Worm (Caenorhabditis elegans) whole organism, midembryonic: Measurements from ENCODE around the gene sru-31.

Experiments
- T22C8.4 ChIP-seq: fragments of 200-800 bp; sonication (Bioruptor generic); IDR thresholded peaks from 2 replicates; pipeline ENCODE4 v1.3.6; 2022; ENCODE audit warnings: missing genetic modification characterization, missing compliant biosample characterization
- cog-1 ChIP-seq: sonication (generic microtip); optimal IDR thresholded peaks from 2 replicates; lab custom pipeline; 2016; ENCODE audit warnings: missing genetic modification characterization, missing compliant biosample characterization
- flt-1 ChIP-seq: fragments of 200-800 bp; sonication (Bioruptor generic); IDR thresholded peaks from 2 replicates; pipeline ENCODE4 v1.3.6; 2022; ENCODE audit warnings: missing genetic modification characterization, missing compliant biosample characterization
- klf-2 ChIP-seq: fragments of 200-800 bp; sonication (Bioruptor generic); conservative IDR thresholded peaks from 2 replicates; pipeline ENCODE4 v1.3.6; 2022; ENCODE audit warnings: missing genetic modification reagents, missing genetic modification characterization, missing compliant biosample characterization
- med-1 ChIP-seq: sonication (generic microtip); optimal IDR thresholded peaks from 2 replicates; lab custom pipeline; 2017; ENCODE audit warnings: missing genetic modification characterization, mild to moderate bottlenecking, missing compliant biosample characterization, antibody characterized with exemption, missing genetic modification reagents; ENCODE audit not compliant: insufficient read depth
- ref-1 ChIP-seq: fragments of 200-800 bp; sonication (Bioruptor generic); conservative IDR thresholded peaks from 2 replicates; pipeline ENCODE4 v1.3.6; 2022; ENCODE audit warnings: missing genetic modification reagents, missing genetic modification characterization, missing compliant biosample characterization
- tab-1 ChIP-seq: fragments of 200-800 bp; sonication (Bioruptor generic); IDR thresholded peaks from 2 replicates; pipeline ENCODE4 v1.3.6; 2022; ENCODE audit warnings: missing genetic modification characterization, missing compliant biosample characterization
- ztf-23 ChIP-seq: fragments of 200-800 bp; sonication (Bioruptor generic); IDR thresholded peaks from 2 replicates; pipeline ENCODE4 v1.3.6; 2022; ENCODE audit warnings: missing genetic modification reagents, missing genetic modification characterization, missing compliant biosample characterization
- ztf-29 ChIP-seq: fragments of 200-800 bp; sonication (Bioruptor generic); IDR thresholded peaks from 2 replicates; pipeline ENCODE4 v1.3.6; 2022; ENCODE audit warnings: missing genetic modification reagents, missing genetic modification characterization, missing compliant biosample characterization

The sru-31 gene

DNA sequence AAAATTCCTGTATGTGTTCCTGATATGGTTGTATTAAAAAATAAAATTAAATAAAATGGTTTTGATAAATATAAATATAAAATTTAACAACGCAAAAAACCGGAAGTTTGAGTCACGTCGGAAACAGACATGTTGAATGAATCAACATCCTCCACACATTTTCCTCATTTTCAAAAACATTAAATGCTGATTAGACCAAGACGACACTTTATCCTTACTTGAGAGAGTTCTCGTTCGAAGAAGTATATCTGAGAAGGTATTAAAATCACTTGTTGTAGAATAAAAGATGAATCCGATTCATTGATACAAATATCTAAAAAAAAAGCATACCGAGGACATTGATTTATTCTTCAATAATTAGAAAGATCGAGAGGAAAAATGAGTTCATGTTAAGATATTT, 18.3 kb upstream of the sru-31 start:
- TF ChIP-seq ref-1 (GFP tag; lab: Robert Waterston, UW) (no peak), cog-1 (tag; lab: Kevin White, UChicago) (no peak), klf-2 (no peak), med-1 (GFP tag; lab: Kevin White, UChicago) (no peak), flt-1 (GFP tag; lab: Robert Waterston, UW) (no peak), T22C8.4 (no peak), ztf-29 (GFP tag; lab: Robert Waterston, UW) (no peak), tab-1 (GFP tag; lab: Robert Waterston, UW) (no peak), ztf-23 (GFP tag; lab: Robert Waterston, UW) (no peak)

DNA sequence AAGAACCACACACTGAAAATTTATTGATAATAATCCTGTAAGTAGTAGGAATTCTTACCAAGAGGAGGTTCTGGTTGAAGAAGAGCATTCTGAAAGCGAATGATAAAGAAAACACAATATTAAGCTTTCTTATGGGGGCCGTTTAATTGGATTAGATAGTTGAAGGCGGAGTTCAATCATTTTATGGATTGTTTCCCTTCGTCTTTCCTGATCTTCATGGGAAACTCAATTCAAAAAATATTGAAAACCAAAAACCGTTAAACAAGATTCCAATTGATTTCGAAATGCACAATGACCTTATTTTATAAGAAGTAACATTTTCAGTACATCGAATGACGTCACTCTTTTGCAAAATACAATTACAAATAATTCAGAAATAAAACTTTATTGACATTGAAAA, 17.4 kb upstream of the sru-31 start, which contains the start of gene F46B6.13:
F46B6.13 (minus strand) TSS at position 101 of the 400 bp plus-strand sequence.
- TF ChIP-seq flt-1 (GFP tag; lab: Robert Waterston, UW) (no peak), ref-1 (GFP tag; lab: Robert Waterston, UW) (no peak), klf-2 (no peak), cog-1 (tag; lab: Kevin White, UChicago) (no peak), ztf-23 (GFP tag; lab: Robert Waterston, UW) (no peak), ztf-29 (GFP tag; lab: Robert Waterston, UW) (no peak), T22C8.4 (no peak), med-1 (GFP tag; lab: Kevin White, UChicago) (no peak), tab-1 (GFP tag; lab: Robert Waterston, UW) (no peak)

DNA sequence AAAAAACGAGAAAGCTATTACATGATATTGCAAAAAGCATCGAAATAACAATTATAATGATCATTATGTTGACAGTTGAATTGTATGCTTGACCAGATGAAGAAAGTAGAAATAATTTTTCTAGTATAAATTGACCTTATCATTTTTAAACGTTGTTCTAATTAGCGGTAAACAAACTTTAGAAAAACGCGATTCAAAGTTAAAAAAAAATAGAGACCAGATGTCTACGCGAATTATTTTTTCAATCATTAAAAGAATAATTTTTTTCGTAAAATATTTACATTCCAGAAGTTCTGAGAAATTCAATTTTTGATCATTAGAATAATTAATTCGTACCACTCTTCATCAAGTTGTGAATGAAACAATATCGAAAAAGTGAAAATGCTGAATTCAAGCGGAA, 14.5 kb upstream of the sru-31 start, which contains the start of gene F46B6.10:
F46B6.10 (minus strand) TSS at position 101 of the 400 bp plus-strand sequence.
- TF ChIP-seq flt-1 (GFP tag; lab: Robert Waterston, UW) (no peak), tab-1 (GFP tag; lab: Robert Waterston, UW) (no peak), ref-1 (GFP tag; lab: Robert Waterston, UW) (no peak), T22C8.4 (no peak)

DNA sequence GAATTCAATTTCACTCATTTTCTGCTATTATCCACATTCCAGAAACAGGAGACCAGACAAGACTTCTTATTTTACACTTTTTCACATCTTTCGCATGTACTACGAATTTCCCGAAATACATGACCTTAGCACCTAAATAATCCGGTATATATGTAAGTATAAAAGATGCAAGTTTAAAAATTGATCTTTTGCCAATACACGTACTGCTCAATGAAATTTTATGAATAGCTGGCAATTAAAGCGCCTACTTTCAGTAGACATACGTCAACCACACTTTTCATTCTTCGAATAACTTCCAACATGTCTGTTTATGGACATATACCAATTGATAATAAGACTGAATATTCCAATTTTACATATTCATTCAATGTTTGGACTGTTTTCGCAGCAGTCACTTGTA, 13.3 kb upstream of the sru-31 start, which contains the start of gene sru-39:
sru-39 (plus strand) TSS at position 301 of the 400 bp plus-strand sequence.
- TF ChIP-seq T22C8.4 (no peak), ref-1 (GFP tag; lab: Robert Waterston, UW) (no peak), ztf-23 (GFP tag; lab: Robert Waterston, UW) (no peak), cog-1 (tag; lab: Kevin White, UChicago) (no peak), tab-1 (GFP tag; lab: Robert Waterston, UW) (no peak), ztf-29 (GFP tag; lab: Robert Waterston, UW) (no peak), med-1 (GFP tag; lab: Kevin White, UChicago) (no peak), flt-1 (GFP tag; lab: Robert Waterston, UW) (no peak), klf-2 (no peak)

DNA sequence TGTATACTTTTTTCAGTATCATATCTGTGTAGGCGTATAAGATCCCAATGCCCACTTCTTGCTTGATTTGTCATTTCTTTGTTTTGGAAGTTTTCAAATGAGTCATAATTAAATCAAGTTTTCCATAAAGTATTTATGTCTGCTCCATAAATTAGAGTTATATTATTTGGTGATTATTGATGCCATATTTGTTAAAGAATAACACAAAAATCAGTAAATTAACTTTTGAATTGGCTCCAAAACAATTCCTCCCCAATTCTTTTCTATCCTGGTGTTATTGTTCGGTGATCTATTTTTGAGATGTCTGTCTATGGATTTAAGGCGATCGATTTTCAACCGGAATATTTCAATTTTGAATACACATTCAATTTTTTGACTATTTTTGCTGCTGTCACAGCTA, 11.3 kb upstream of the sru-31 start, which contains the start of gene sru-37:
sru-37 (plus strand) TSS at position 301 of the 400 bp plus-strand sequence.
- TF ChIP-seq klf-2 (no peak), med-1 (GFP tag; lab: Kevin White, UChicago) (no peak), ref-1 (GFP tag; lab: Robert Waterston, UW) (no peak), ztf-29 (GFP tag; lab: Robert Waterston, UW) (no peak), tab-1 (GFP tag; lab: Robert Waterston, UW) (no peak), flt-1 (GFP tag; lab: Robert Waterston, UW) (no peak), T22C8.4 (no peak), cog-1 (tag; lab: Kevin White, UChicago) (no peak), ztf-23 (GFP tag; lab: Robert Waterston, UW) (no peak)

ce11 chrV:9811154-9811553, 5.3 kb upstream of the sru-31 start, which contains the start of gene sru-29:
Gene sru-29 (plus strand): TSS chrV:9811454.
- TF ChIP-seq flt-1 (GFP tag; lab: Robert Waterston, UW) (no peak), med-1 (GFP tag; lab: Kevin White, UChicago) (no peak), T22C8.4 (no peak), ztf-29 (GFP tag; lab: Robert Waterston, UW) (no peak), cog-1 (tag; lab: Kevin White, UChicago) (no peak), ztf-23 (GFP tag; lab: Robert Waterston, UW) (no peak), ref-1 (GFP tag; lab: Robert Waterston, UW) (no peak), tab-1 (GFP tag; lab: Robert Waterston, UW) (no peak), klf-2 (no peak)

DNA sequence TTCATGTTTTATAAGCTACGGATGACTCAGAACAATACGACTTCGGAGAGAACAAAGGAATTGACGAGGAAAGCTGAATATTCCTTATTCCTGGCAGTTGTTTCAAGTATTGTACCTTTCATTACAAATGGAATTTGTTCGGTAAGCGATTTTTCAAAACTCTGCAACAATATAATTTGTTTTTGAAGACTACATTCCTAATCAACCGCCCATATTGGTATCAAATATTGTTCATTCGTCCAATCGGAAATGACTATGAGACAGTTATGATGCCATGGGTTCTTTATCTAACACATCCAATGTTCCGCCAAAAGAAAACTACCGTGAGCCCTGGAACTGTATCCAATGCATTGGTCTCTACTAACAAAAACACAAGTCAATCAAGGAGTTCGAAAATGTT, 4.3 kb upstream of the sru-31 start:
- TF ChIP-seq T22C8.4, result no peak
- no peak for TF ChIP-seq tab-1 (GFP tag; lab: Robert Waterston, UW)
- no peak for TF ChIP-seq ztf-29 (GFP tag; lab: Robert Waterston, UW)
- TF ChIP-seq flt-1 (GFP tag; lab: Robert Waterston, UW), result no peak

ce11 chrV:9813527-9813926, 3.0 kb upstream of the sru-31 start, which contains the start of gene sru-30:
Gene sru-30 (plus strand): TSS chrV:9813827.
- TF ChIP-seq klf-2, result no peak

DNA sequence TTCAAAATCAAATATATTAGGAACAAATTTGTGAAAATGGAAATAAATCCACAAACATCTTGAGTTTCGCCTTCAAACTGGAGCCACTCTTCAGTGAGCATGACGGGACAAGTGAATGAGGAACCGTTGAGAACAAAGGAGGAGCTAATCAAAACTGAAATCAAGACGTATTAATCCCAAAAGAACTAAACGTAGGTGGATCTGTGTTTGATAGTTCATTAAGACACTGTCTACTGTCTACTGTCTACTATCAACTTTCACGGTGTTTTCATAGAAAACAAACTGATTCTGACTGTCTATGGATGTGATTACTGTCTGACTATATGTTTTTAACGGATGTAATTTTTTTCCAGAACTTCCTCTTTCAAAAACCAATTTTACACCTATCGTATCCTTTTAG, 5.2 kb downstream of the sru-31 start, which contains the start of gene str-193:
str-193 (minus strand) TSS at position 101 of the 400 bp plus-strand sequence.
- TF ChIP-seq T22C8.4 (no peak), tab-1 (GFP tag; lab: Robert Waterston, UW) (no peak), klf-2 (no peak), cog-1 (tag; lab: Kevin White, UChicago) (no peak), flt-1 (GFP tag; lab: Robert Waterston, UW) (no peak), ref-1 (GFP tag; lab: Robert Waterston, UW) (no peak), ztf-29 (GFP tag; lab: Robert Waterston, UW) (no peak), ztf-23 (GFP tag; lab: Robert Waterston, UW) (no peak), med-1 (GFP tag; lab: Kevin White, UChicago) (no peak)

- TF ChIP-seq cog-1 (tag; lab: Kevin White, UChicago) (no peak), flt-1 (GFP tag; lab: Robert Waterston, UW) (no peak)
Measured at ce11 chrV:9824149-9824548, 7.7 kb downstream of the sru-31 start, which contains the start of gene str-2. Gene str-2 (minus strand): TSS chrV:9824249.
